Fruit fly (Drosophila melanogaster) whole organism, embryonic: ENCODE measurements around the gene Ac3.

Experiments
- Adf1 ChIP-seq: fragments of 200-800 bp; sonication (Bioruptor generic); IDR thresholded peaks from 2 replicates; pipeline ENCODE4 v1.3.6; 2022; ENCODE audit warnings: missing biosample characterization, missing genetic modification characterization
- BtbVII ChIP-seq: fragments of 200-800 bp; sonication (Bioruptor generic); optimal IDR thresholded peaks from 3 replicates; lab custom pipeline; 2017; ENCODE audit warnings: missing biosample characterization, mild to moderate bottlenecking, missing genetic modification characterization
- CG10267 ChIP-seq: fragments of 200-800 bp; sonication (Bioruptor generic); optimal IDR thresholded peaks from 2 replicates; lab custom pipeline; 2018; ENCODE audit warnings: missing biosample characterization, mild to moderate bottlenecking, missing genetic modification characterization, moderate library complexity
- CG10274 ChIP-seq: fragments of 200-800 bp; sonication (Bioruptor generic); optimal IDR thresholded peaks from 3 replicates; lab custom pipeline; 2017; ENCODE audit warnings: missing biosample characterization, mild to moderate bottlenecking, missing genetic modification characterization
- CG10321 ChIP-seq: fragments of 200-800 bp; sonication (Bioruptor generic); IDR thresholded peaks from 2 replicates; pipeline ENCODE4 v1.3.6; 2022; ENCODE audit warnings: missing biosample characterization, missing genetic modification characterization
- CG10462 ChIP-seq: fragments of 200-800 bp; sonication (Bioruptor generic); optimal IDR thresholded peaks from 2 replicates; lab custom pipeline; 2016; ENCODE audit warnings: missing biosample characterization, missing genetic modification characterization
- CG11695 ChIP-seq: fragments of 200-800 bp; sonication (Bioruptor generic); IDR thresholded peaks from 3 replicates; pipeline ENCODE4 v1.3.6; 2022; ENCODE audit warnings: missing biosample characterization, missing genetic modification characterization
- CG12942 ChIP-seq: fragments of 200-800 bp; sonication (Bioruptor generic); optimal IDR thresholded peaks from 3 replicates; lab custom pipeline; 2016; ENCODE audit warnings: missing biosample characterization, missing genetic modification characterization
- CG13894 ChIP-seq: fragments of 200-800 bp; sonication (Bioruptor generic); optimal IDR thresholded peaks from 3 replicates; lab custom pipeline; 2018; ENCODE audit warnings: missing biosample characterization, mild to moderate bottlenecking, missing genetic modification characterization, moderate library complexity
- CG17186 ChIP-seq: fragments of 200-800 bp; sonication (Bioruptor generic); optimal IDR thresholded peaks from 3 replicates; lab custom pipeline; 2017; ENCODE audit warnings: missing biosample characterization, missing genetic modification reagents, missing genetic modification characterization
- CG17385 ChIP-seq: fragments of 200-800 bp; sonication (Bioruptor generic); optimal IDR thresholded peaks from 3 replicates; lab custom pipeline; 2018; ENCODE audit warnings: missing biosample characterization, mild to moderate bottlenecking, missing genetic modification characterization
- CG17829 ChIP-seq: fragments of 200-800 bp; optimal IDR thresholded peaks from 2 replicates; lab custom pipeline; 2019; ENCODE audit warnings: missing biosample characterization, mild to moderate bottlenecking, missing genetic modification characterization, moderate library complexity
- CG2120 ChIP-seq: fragments of 200-800 bp; sonication (Bioruptor generic); optimal IDR thresholded peaks from 3 replicates; lab custom pipeline; 2016; ENCODE audit warnings: missing biosample characterization, missing genetic modification characterization
- CG30020 ChIP-seq: fragments of 200-800 bp; optimal IDR thresholded peaks from 2 replicates; lab custom pipeline; 2019; ENCODE audit warnings: missing biosample characterization, mild to moderate bottlenecking, missing genetic modification characterization, moderate library complexity
- CG31365 ChIP-seq: fragments of 200-800 bp; sonication (Bioruptor generic); optimal IDR thresholded peaks from 2 replicates; lab custom pipeline; 2018; ENCODE audit warnings: missing biosample characterization, mild to moderate bottlenecking, missing genetic modification characterization
- CG31441 ChIP-seq: fragments of 200-800 bp; sonication (Bioruptor generic); IDR thresholded peaks from 2 replicates; pipeline ENCODE4 v1.3.6; 2022; ENCODE audit warnings: missing biosample characterization, missing genetic modification characterization
- CG3838 ChIP-seq: fragments of 200-800 bp; sonication (Bioruptor generic); optimal IDR thresholded peaks from 3 replicates; lab custom pipeline; 2016; ENCODE audit warnings: missing biosample characterization, missing genetic modification characterization
- CG3847 ChIP-seq: fragments of 200-800 bp; sonication (Bioruptor generic); IDR thresholded peaks from 2 replicates; pipeline ENCODE4 v1.3.6; 2022; ENCODE audit warnings: missing biosample characterization, missing genetic modification characterization
- CG4424 ChIP-seq: fragments of 200-800 bp; sonication (Bioruptor generic); optimal IDR thresholded peaks from 3 replicates; lab custom pipeline; 2016; ENCODE audit warnings: missing biosample characterization, missing genetic modification characterization
- CG9215 ChIP-seq: fragments of 200-800 bp; sonication (Bioruptor generic); IDR thresholded peaks from 2 replicates; pipeline ENCODE4 v1.3.6; 2022; ENCODE audit warnings: missing biosample characterization, missing genetic modification characterization
- CG9437 ChIP-seq: fragments of 200-800 bp; sonication (Bioruptor generic); optimal IDR thresholded peaks from 2 replicates; lab custom pipeline; 2018; ENCODE audit warnings: missing biosample characterization, mild to moderate bottlenecking, missing genetic modification characterization
- CHES-1-like ChIP-seq: fragments of 200-800 bp; sonication (Bioruptor generic); optimal IDR thresholded peaks from 2 replicates; lab custom pipeline; 2016; ENCODE audit warnings: missing biosample characterization, missing genetic modification characterization
- CoRest ChIP-seq: fragments of 200-800 bp; sonication (Bioruptor generic); optimal IDR thresholded peaks from 3 replicates; lab custom pipeline; 2018; ENCODE audit warnings: missing biosample characterization, mild to moderate bottlenecking, missing genetic modification characterization, moderate library complexity
- Deaf1 ChIP-seq: fragments of 200-800 bp; optimal IDR thresholded peaks from 3 replicates; lab custom pipeline; 2019; ENCODE audit warnings: missing biosample characterization, mild to moderate bottlenecking, missing genetic modification characterization, moderate library complexity
- Eip74EF ChIP-seq, 2 experiments: fragments of 200-800 bp in 1 of 2; fragments of >200 bp in 1 of 2; sonication (Bioruptor generic) in 1 of 2; optimal IDR thresholded peaks; 2 replicates each; lab custom pipeline; 2017 to 2019; ENCODE audit warnings: missing biosample characterization in 2 of 2, missing genetic modification characterization in 2 of 2, mild to moderate bottlenecking in 1 of 2, moderate library complexity in 1 of 2
- H2.0 ChIP-seq: fragments of 200-800 bp; sonication (Bioruptor generic); IDR thresholded peaks from 2 replicates; pipeline ENCODE4 v1.3.6; 2022; ENCODE audit warnings: missing biosample characterization, missing genetic modification characterization
- HLH4C ChIP-seq: fragments of 200-800 bp; sonication (Bioruptor generic); IDR thresholded peaks from 3 replicates; pipeline ENCODE4 v1.3.6; 2022; ENCODE audit warnings: missing biosample characterization, missing genetic modification characterization; ENCODE audit not compliant: partially characterized antibody
- HLH54F ChIP-seq: fragments of 200-800 bp; sonication (Bioruptor generic); optimal IDR thresholded peaks from 3 replicates; lab custom pipeline; 2016; ENCODE audit warnings: missing biosample characterization, missing genetic modification characterization
- HmgZ ChIP-seq: fragments of 200-800 bp; sonication (Bioruptor generic); optimal IDR thresholded peaks from 2 replicates; lab custom pipeline; 2018; ENCODE audit warnings: missing biosample characterization, mild to moderate bottlenecking, missing genetic modification characterization
- Hmr ChIP-seq: fragments of 200-800 bp; sonication (Bioruptor generic); optimal IDR thresholded peaks from 3 replicates; lab custom pipeline; 2017; ENCODE audit warnings: mild to moderate bottlenecking, missing biosample characterization, missing genetic modification reagents, missing genetic modification characterization
- Hr39 ChIP-seq: fragments of >200 bp; optimal IDR thresholded peaks from 2 replicates; lab custom pipeline; 2017
- Meics ChIP-seq: fragments of 200-800 bp; sonication (Bioruptor generic); optimal IDR thresholded peaks from 2 replicates; lab custom pipeline; 2017; ENCODE audit warnings: missing biosample characterization, mild to moderate bottlenecking, missing genetic modification characterization
- NK7.1 ChIP-seq: fragments of 200-800 bp; sonication (Bioruptor generic); optimal IDR thresholded peaks from 3 replicates; lab custom pipeline; 2016; ENCODE audit warnings: missing biosample characterization, missing genetic modification characterization
- Poxn ChIP-seq: fragments of 200-800 bp; sonication (Bioruptor generic); IDR thresholded peaks from 2 replicates; pipeline ENCODE4 v1.3.6; 2022; ENCODE audit warnings: missing biosample characterization, missing genetic modification characterization
- Rx ChIP-seq: fragments of 200-800 bp; sonication (Bioruptor generic); IDR thresholded peaks from 2 replicates; pipeline ENCODE4 v1.3.6; 2022; ENCODE audit warnings: missing biosample characterization, missing genetic modification characterization
- ab ChIP-seq: fragments of 200-800 bp; sonication (Bioruptor generic); optimal IDR thresholded peaks from 2 replicates; lab custom pipeline; 2016; ENCODE audit warnings: missing biosample characterization, missing genetic modification characterization
- ap ChIP-seq: fragments of 200-800 bp; sonication (Bioruptor generic); IDR thresholded peaks from 2 replicates; pipeline ENCODE4 v1.3.6; 2022; ENCODE audit warnings: missing biosample characterization, missing genetic modification characterization
- ato ChIP-seq: fragments of 200-800 bp; sonication (Bioruptor generic); IDR thresholded peaks from 2 replicates; pipeline ENCODE4 v1.3.6; 2022; ENCODE audit warnings: missing biosample characterization, missing genetic modification characterization; ENCODE audit not compliant: partially characterized antibody
- en ChIP-seq: fragments of 200-800 bp; sonication (Bioruptor generic); optimal IDR thresholded peaks from 2 replicates; lab custom pipeline; 2016; ENCODE audit warnings: missing biosample characterization, missing genetic modification characterization
- gem ChIP-seq: fragments of 200-800 bp; sonication (Bioruptor generic); optimal IDR thresholded peaks from 2 replicates; lab custom pipeline; 2019; ENCODE audit warnings: missing biosample characterization, mild to moderate bottlenecking, missing genetic modification characterization, moderate library complexity
- grn ChIP-seq: fragments of 200-800 bp; sonication (Bioruptor generic); optimal IDR thresholded peaks from 3 replicates; lab custom pipeline; 2017; ENCODE audit warnings: missing biosample characterization, missing genetic modification characterization
- lbe ChIP-seq: fragments of 200-800 bp; sonication (Bioruptor generic); optimal IDR thresholded peaks from 2 replicates; lab custom pipeline; 2016; ENCODE audit warnings: missing biosample characterization, mild to moderate bottlenecking, missing genetic modification characterization
- lilli ChIP-seq: fragments of 200-800 bp; sonication (Bioruptor generic); optimal IDR thresholded peaks from 3 replicates; lab custom pipeline; 2016; ENCODE audit warnings: missing biosample characterization, missing genetic modification characterization
- otp ChIP-seq: fragments of 200-800 bp; sonication (Bioruptor generic); IDR thresholded peaks from 3 replicates; pipeline ENCODE4, ENCODE4 v1.3.6; 2022; ENCODE audit warnings: missing biosample characterization, missing genetic modification characterization
- prd ChIP-seq, 3 experiments: fragments of >200 bp in 2 of 3; fragments of 200-800 bp in 1 of 3; sonication (Bioruptor generic) in 1 of 3; optimal IDR thresholded peaks in 2 of 3; IDR thresholded peaks in 1 of 3; 2 replicates in 2 of 3; 3 replicates in 1 of 3; pipeline versions ENCODE4 v1.3.6 to Lab custom; 2017 to 2022; ENCODE audit warnings: missing biosample characterization in 1 of 3, missing genetic modification characterization in 1 of 3
- psq ChIP-seq: fragments of 200-800 bp; sonication (Bioruptor generic); optimal IDR thresholded peaks from 2 replicates; lab custom pipeline; 2017; ENCODE audit warnings: missing biosample characterization, missing genetic modification characterization
- scrt ChIP-seq: fragments of 200-800 bp; sonication (Bioruptor generic); optimal IDR thresholded peaks from 2 replicates; lab custom pipeline; 2018; ENCODE audit warnings: missing biosample characterization, mild to moderate bottlenecking, missing genetic modification characterization, moderate library complexity
- slp2 ChIP-seq: fragments of 200-800 bp; sonication (Bioruptor generic); optimal IDR thresholded peaks from 2 replicates; lab custom pipeline; 2016; ENCODE audit warnings: missing biosample characterization, missing genetic modification characterization
- tgo ChIP-seq: fragments of 200-800 bp; sonication (Bioruptor generic); IDR thresholded peaks from 3 replicates; pipeline ENCODE4 v1.3.6; 2022; ENCODE audit warnings: missing biosample characterization, missing genetic modification characterization
- wek ChIP-seq: fragments of 200-800 bp; sonication (Bioruptor generic); optimal IDR thresholded peaks from 3 replicates; lab custom pipeline; 2018; ENCODE audit warnings: missing biosample characterization, mild to moderate bottlenecking, missing genetic modification characterization, moderate library complexity
- wor ChIP-seq: fragments of 200-800 bp; sonication (Bioruptor generic); IDR thresholded peaks from 2 replicates; pipeline ENCODE4 v1.3.6; 2022; ENCODE audit warnings: missing biosample characterization, missing genetic modification characterization

Gene Ac3

DNA sequence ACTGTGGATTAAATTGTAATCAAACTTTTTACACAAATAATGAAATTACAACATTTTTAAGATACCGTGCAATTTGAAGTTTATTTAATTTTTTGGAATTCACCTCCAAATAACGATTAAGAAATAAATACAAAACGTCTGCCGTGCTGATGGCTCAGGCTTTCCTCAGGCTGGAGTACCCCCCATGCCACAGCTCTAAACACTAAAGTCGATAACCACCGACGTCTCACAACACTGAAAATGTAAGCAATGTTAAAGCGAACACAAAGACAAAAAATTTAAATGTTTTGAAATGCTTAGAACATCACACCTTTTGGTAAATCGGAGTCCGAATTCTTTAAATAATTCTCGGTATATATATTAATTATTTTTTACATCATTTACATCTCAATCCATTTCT lies 25.0 kb downstream of the Ac3 start (continued):
- TF ChIP-seq psq (GFP tag; lab: Kevin White, UChicago) = peak; percentile 10
- peak; percentile 20 for TF ChIP-seq CG17385
- peak; percentile 29 for TF ChIP-seq en (GFP tag; lab: Kevin White, UChicago)
- TF ChIP-seq H2.0 = peak; percentile 75; the same call in 1 of the 2 replicates
- TF ChIP-seq wor = peak; percentile 26; the same call in 1 of the 2 replicates
- TF ChIP-seq Poxn (GFP tag; lab: Robert Waterston, UW) = no peak
- peak; percentile 56 for TF ChIP-seq CG31441 (GFP tag; lab: Robert Waterston, UW)
- peak; percentile 90 for TF ChIP-seq CG30020 (tag; lab: Kevin White, UChicago)
- TF ChIP-seq Eip74EF (GFP tag; optimal IDR thresholded peaks at IDR 0.05; lab: Kevin White, UChicago) = no peak
- no peak for TF ChIP-seq Hr39 (lab: Kevin White, UChicago)
- peak; percentile 46; the same call in 1 of the 2 replicates for TF ChIP-seq Rx (GFP tag; lab: Robert Waterston, UW)
- peak; percentile 78 for TF ChIP-seq lilli
- no peak for TF ChIP-seq CG3847 (GFP tag; lab: Robert Waterston, UW)
- TF ChIP-seq slp2 = peak; percentile 35
- TF ChIP-seq CG9215 = no peak
- TF ChIP-seq tgo (GFP tag; lab: Robert Waterston, UW) = no peak
- TF ChIP-seq ab (GFP tag; lab: Kevin White, UChicago) = no peak
- TF ChIP-seq CG9437 (GFP tag; lab: Kevin White, UChicago) = peak; percentile 42
- no peak for TF ChIP-seq CG31365 (tag; lab: Kevin White, UChicago)
- TF ChIP-seq BtbVII = no peak
- no peak for TF ChIP-seq lbe (GFP tag; lab: Kevin White, UChicago)
- TF ChIP-seq gem (tag; lab: Kevin White, UChicago) = peak; percentile 75
- TF ChIP-seq HLH54F (GFP tag; lab: Kevin White, UChicago) = peak; percentile 78
- no peak for TF ChIP-seq ato (GFP tag; lab: Robert Waterston, UW)
- TF ChIP-seq CG12942 (GFP tag; lab: Kevin White, UChicago) = peak; percentile 53
- TF ChIP-seq CG10462 (GFP tag; lab: Kevin White, UChicago) = peak; percentile 5
- TF ChIP-seq CG3838 (GFP tag; lab: Kevin White, UChicago) = no peak
- TF ChIP-seq CG17829 (tag; lab: Kevin White, UChicago) = peak; percentile 66
- peak; percentile 63 for TF ChIP-seq CoRest (tag; lab: Kevin White, UChicago)
- no peak for TF ChIP-seq prd (optimal IDR thresholded peaks at IDR 0.05; lab: Kevin White, UChicago)
- no peak; the same call in 2 of the 3 replicates for TF ChIP-seq prd (GFP tag; IDR thresholded peaks at IDR 0.05; lab: Robert Waterston, UW)
- TF ChIP-seq Adf1 (GFP tag; lab: Robert Waterston, UW) = 0 out of 2 replicates have a peak, but pooled peaks have one; percentile 30
- TF ChIP-seq CG11695 = peak; percentile 57; the same call in 1 of the 3 replicates
- no peak for TF ChIP-seq CG10321 (GFP tag; lab: Robert Waterston, UW)
- peak; percentile 69 for TF ChIP-seq Meics (GFP tag; lab: Kevin White, UChicago)
- TF ChIP-seq otp (GFP tag; lab: Robert Waterston, UW) = no peak
- TF ChIP-seq CG4424 (GFP tag; lab: Kevin White, UChicago) = peak; percentile 59
- peak; percentile 80 for TF ChIP-seq CG2120 (GFP tag; lab: Kevin White, UChicago)
- no peak for TF ChIP-seq HLH4C (GFP tag; lab: Robert Waterston, UW)
- TF ChIP-seq wek (GFP tag; lab: Kevin White, UChicago) = peak; percentile 99
- TF ChIP-seq grn (GFP tag; lab: Kevin White, UChicago) = no peak
- TF ChIP-seq Deaf1 (tag; lab: Kevin White, UChicago) = no peak
- peak; percentile 49 for TF ChIP-seq HmgZ (tag; lab: Kevin White, UChicago)
- TF ChIP-seq CHES-1-like (GFP tag; lab: Kevin White, UChicago) = peak; percentile 68
- no peak for TF ChIP-seq Hmr (GFP tag; lab: Kevin White, UChicago)
- TF ChIP-seq CG13894 (tag; lab: Kevin White, UChicago) = no peak
- no peak for TF ChIP-seq CG17186 (GFP tag; lab: Kevin White, UChicago)
- TF ChIP-seq NK7.1 (GFP tag; lab: Kevin White, UChicago) = peak; percentile 31
- TF ChIP-seq CG10267 (tag; lab: Kevin White, UChicago) = peak; percentile 89
- TF ChIP-seq CG10274 (GFP tag; lab: Kevin White, UChicago) = no peak
- no peak; the same call in 1 of the 2 replicates for TF ChIP-seq ap
- no peak for TF ChIP-seq scrt (GFP tag; lab: Kevin White, UChicago)
